Fruit fly (Drosophila melanogaster) whole organism, pupa: ENCODE measurements around the gene pyd.

Experiments
- CG10348 ChIP-seq: fragments of 200-800 bp; sonication (Bioruptor generic); IDR thresholded peaks from 2 replicates; pipeline ENCODE4 v1.3.6; 2022; ENCODE audit warnings: missing biosample characterization, missing genetic modification characterization
- CG12605 ChIP-seq: fragments of 200-800 bp; sonication (Bioruptor generic); IDR thresholded peaks from 2 replicates; pipeline ENCODE4 v1.3.6; 2022; ENCODE audit warnings: missing biosample characterization, missing genetic modification characterization
- CG13204 ChIP-seq: fragments of 200-800 bp; sonication (Bioruptor generic); optimal IDR thresholded peaks from 2 replicates; lab custom pipeline; 2018; ENCODE audit warnings: missing biosample characterization, mild to moderate bottlenecking, missing genetic modification characterization, moderate library complexity
- CG14655 ChIP-seq: fragments of 200-800 bp; sonication (Bioruptor generic); optimal IDR thresholded peaks from 3 replicates; lab custom pipeline; 2017; ENCODE audit warnings: mild to moderate bottlenecking, missing biosample characterization, missing genetic modification reagents, missing genetic modification characterization
- CG15710 ChIP-seq: fragments of 200-800 bp; sonication (Bioruptor generic); optimal IDR thresholded peaks from 2 replicates; lab custom pipeline; 2018; ENCODE audit warnings: missing biosample characterization, mild to moderate bottlenecking, missing genetic modification characterization, moderate library complexity
- CG17806 ChIP-seq: fragments of 200-800 bp; sonication (Bioruptor generic); optimal IDR thresholded peaks from 2 replicates; lab custom pipeline; 2018; ENCODE audit warnings: missing biosample characterization, mild to moderate bottlenecking, missing genetic modification characterization, moderate library complexity
- CG32121 ChIP-seq: fragments of 200-800 bp; sonication (Bioruptor generic); IDR thresholded peaks from 2 replicates; pipeline ENCODE4 v1.3.6; 2022; ENCODE audit warnings: missing biosample characterization, missing genetic modification characterization
- CG34367 ChIP-seq: fragments of 200-800 bp; sonication (Bioruptor generic); optimal IDR thresholded peaks from 2 replicates; lab custom pipeline; 2018; ENCODE audit warnings: missing biosample characterization, mild to moderate bottlenecking, missing genetic modification characterization
- CG4496 ChIP-seq: fragments of 200-800 bp; sonication (Bioruptor generic); IDR thresholded peaks from 3 replicates; pipeline ENCODE4 v1.3.6; 2022; ENCODE audit warnings: missing biosample characterization, missing genetic modification characterization
- CG8159 ChIP-seq: fragments of 200-800 bp; sonication (Bioruptor generic); optimal IDR thresholded peaks from 3 replicates; lab custom pipeline; 2018; ENCODE audit warnings: missing biosample characterization, mild to moderate bottlenecking, missing genetic modification characterization, moderate library complexity
- CG8301 ChIP-seq: fragments of 200-800 bp; sonication (Bioruptor generic); optimal IDR thresholded peaks from 2 replicates; lab custom pipeline; 2018; ENCODE audit warnings: missing biosample characterization, mild to moderate bottlenecking, missing genetic modification characterization
- CG9948 ChIP-seq: fragments of 200-800 bp; sonication (Bioruptor generic); optimal IDR thresholded peaks from 2 replicates; lab custom pipeline; 2018; ENCODE audit warnings: missing biosample characterization, mild to moderate bottlenecking, missing genetic modification characterization, moderate library complexity
- D1 ChIP-seq: fragments of 200-800 bp; sonication (Bioruptor generic); optimal IDR thresholded peaks from 2 replicates; lab custom pipeline; 2018; ENCODE audit warnings: missing biosample characterization, mild to moderate bottlenecking, missing genetic modification characterization, moderate library complexity
- EcR ChIP-seq: fragments of 200-800 bp; sonication (Bioruptor generic); optimal IDR thresholded peaks from 3 replicates; lab custom pipeline; 2019; ENCODE audit warnings: missing biosample characterization, missing genetic modification characterization, mild to moderate bottlenecking, moderate library complexity, missing genetic modification reagents
- Ets98B ChIP-seq: fragments of 200-800 bp; sonication (Bioruptor generic); IDR thresholded peaks from 2 replicates; pipeline ENCODE4 v1.3.6; 2022; ENCODE audit warnings: missing biosample characterization, missing genetic modification characterization
- Pif1A ChIP-seq: fragments of 200-800 bp; sonication (Bioruptor generic); optimal IDR thresholded peaks from 3 replicates; lab custom pipeline; 2016; ENCODE audit warnings: missing biosample characterization, missing genetic modification characterization
- Pif1B ChIP-seq: fragments of 200-800 bp; sonication (Bioruptor generic); optimal IDR thresholded peaks from 3 replicates; lab custom pipeline; 2016; ENCODE audit warnings: missing biosample characterization, missing genetic modification characterization
- Snoo ChIP-seq: fragments of 200-800 bp; sonication (Bioruptor generic); optimal IDR thresholded peaks from 3 replicates; lab custom pipeline; 2017; ENCODE audit warnings: missing biosample characterization, mild to moderate bottlenecking, missing genetic modification characterization, inconsistent platforms
- fd96Ca ChIP-seq: fragments of 200-800 bp; sonication (Bioruptor generic); IDR thresholded peaks from 3 replicates; pipeline ENCODE4 v1.3.6; 2022; ENCODE audit warnings: missing biosample characterization, missing genetic modification characterization
- gl ChIP-seq: fragments of 200-800 bp; sonication (Bioruptor generic); optimal IDR thresholded peaks from 2 replicates; lab custom pipeline; 2018; ENCODE audit warnings: missing biosample characterization, mild to moderate bottlenecking, missing genetic modification characterization
- rn ChIP-seq: fragments of 200-800 bp; sonication (Bioruptor generic); IDR thresholded peaks from 2 replicates; pipeline ENCODE4 v1.3.6; 2022; ENCODE audit warnings: missing biosample characterization, missing genetic modification characterization

Gene pyd

DNA sequence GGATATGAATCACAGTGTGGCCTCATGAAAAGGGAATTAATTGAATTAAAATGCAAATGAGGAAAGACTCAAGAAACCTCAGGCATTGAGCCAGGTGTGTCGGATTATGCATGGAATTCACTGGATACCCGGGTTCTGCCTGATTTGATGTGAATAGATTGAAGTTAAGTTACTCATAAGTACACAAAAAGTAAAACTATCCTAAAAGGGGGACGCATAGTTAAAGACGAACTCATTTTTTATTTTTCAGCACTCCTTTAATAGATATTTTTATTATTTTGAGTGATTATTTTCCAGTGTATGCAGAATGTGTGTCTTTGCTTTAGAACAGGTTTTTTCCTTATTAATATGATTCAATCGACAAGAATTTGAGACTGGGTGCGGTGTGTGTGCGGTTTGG, 78.5 kb downstream of the pyd start:
- no peak for TF ChIP-seq rn (GFP tag; lab: Robert Waterston, UW)
- peak; percentile 4 for TF ChIP-seq CG8159 (tag; lab: Kevin White, UChicago)
- TF ChIP-seq CG4496: no peak
- no peak for TF ChIP-seq EcR
- no peak for TF ChIP-seq Ets98B
- peak; percentile 19 for TF ChIP-seq CG17806 (tag; lab: Kevin White, UChicago)
- no peak for TF ChIP-seq CG13204 (GFP tag; lab: Kevin White, UChicago)
- no peak for TF ChIP-seq CG14655 (GFP tag; lab: Kevin White, UChicago)
- TF ChIP-seq CG8301 (tag; lab: Kevin White, UChicago): no peak
- TF ChIP-seq Pif1A (GFP tag; lab: Kevin White, UChicago): peak; percentile 24
- TF ChIP-seq D1 (tag; lab: Kevin White, UChicago): no peak
- peak; percentile 44; the same call in 1 of the 2 replicates for TF ChIP-seq CG32121 (GFP tag; lab: Robert Waterston, UW)
- TF ChIP-seq Snoo (tag; lab: Kevin White, UChicago): peak; percentile 13

DNA sequence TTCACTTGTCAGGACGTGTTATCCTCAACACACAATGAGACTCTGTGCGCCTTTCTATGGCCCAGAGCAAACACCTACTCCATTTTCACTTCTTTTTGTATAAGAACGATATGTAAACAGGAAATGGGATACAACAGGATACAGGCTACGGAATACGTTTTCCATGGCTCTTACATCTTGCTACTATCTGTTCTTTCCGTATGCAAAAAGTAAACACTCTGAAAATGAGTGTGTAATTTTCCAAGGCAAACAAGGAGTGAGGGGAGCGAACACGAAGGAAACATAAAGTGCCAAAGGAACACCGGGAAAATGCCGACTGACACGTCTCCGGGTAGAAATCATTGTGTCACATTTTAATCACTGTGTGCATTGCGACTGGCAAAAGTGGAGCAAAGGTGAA, 81.1 kb downstream of the pyd start:
- TF ChIP-seq CG32121 (GFP tag; lab: Robert Waterston, UW): no peak
- no peak for TF ChIP-seq Ets98B
- TF ChIP-seq Snoo (tag; lab: Kevin White, UChicago): no peak
- TF ChIP-seq Pif1B (GFP tag; lab: Kevin White, UChicago): no peak
- TF ChIP-seq CG10348 (GFP tag; lab: Robert Waterston, UW): no peak
- TF ChIP-seq Pif1A (GFP tag; lab: Kevin White, UChicago): no peak
- TF ChIP-seq CG8159 (tag; lab: Kevin White, UChicago): no peak
- no peak for TF ChIP-seq CG4496

- TF ChIP-seq CG13204 (GFP tag; lab: Kevin White, UChicago) (no peak), Pif1A (GFP tag; lab: Kevin White, UChicago) (peak; percentile 62), Ets98B (peak; percentile 60), EcR (no peak), CG17806 (tag; lab: Kevin White, UChicago) (peak; percentile 69), CG12605 (0 out of 2 replicates have a peak, but pooled peaks have one; percentile 31), CG8159 (tag; lab: Kevin White, UChicago) (peak; percentile 65), CG4496 (peak; percentile 81), CG14655 (GFP tag; lab: Kevin White, UChicago) (peak; percentile 68), CG15710 (peak; percentile 60), rn (GFP tag; lab: Robert Waterston, UW) (no peak), CG10348 (GFP tag; lab: Robert Waterston, UW) (no peak), CG9948 (tag; lab: Kevin White, UChicago) (peak; percentile 60), gl (tag; lab: Kevin White, UChicago) (no peak), Pif1B (GFP tag; lab: Kevin White, UChicago) (peak; percentile 31), CG8301 (tag; lab: Kevin White, UChicago) (peak; percentile 65), fd96Ca (no peak), Snoo (tag; lab: Kevin White, UChicago) (no peak), CG34367 (tag; lab: Kevin White, UChicago) (peak; percentile 55), D1 (tag; lab: Kevin White, UChicago) (no peak), CG32121 (GFP tag; lab: Robert Waterston, UW) (peak; percentile 72; the same call in 1 of the 2 replicates)
Observed at dm6 chr3R:8849373-8850228, 82.1 kb downstream of the pyd start.

dm6 chr3R:8848190-8848589, 83.5 kb downstream of the pyd start:
- TF ChIP-seq CG8301 (tag; lab: Kevin White, UChicago) (no peak), CG13204 (GFP tag; lab: Kevin White, UChicago) (no peak), CG8159 (tag; lab: Kevin White, UChicago) (no peak), Pif1B (GFP tag; lab: Kevin White, UChicago) (no peak), EcR (no peak)

DNA sequence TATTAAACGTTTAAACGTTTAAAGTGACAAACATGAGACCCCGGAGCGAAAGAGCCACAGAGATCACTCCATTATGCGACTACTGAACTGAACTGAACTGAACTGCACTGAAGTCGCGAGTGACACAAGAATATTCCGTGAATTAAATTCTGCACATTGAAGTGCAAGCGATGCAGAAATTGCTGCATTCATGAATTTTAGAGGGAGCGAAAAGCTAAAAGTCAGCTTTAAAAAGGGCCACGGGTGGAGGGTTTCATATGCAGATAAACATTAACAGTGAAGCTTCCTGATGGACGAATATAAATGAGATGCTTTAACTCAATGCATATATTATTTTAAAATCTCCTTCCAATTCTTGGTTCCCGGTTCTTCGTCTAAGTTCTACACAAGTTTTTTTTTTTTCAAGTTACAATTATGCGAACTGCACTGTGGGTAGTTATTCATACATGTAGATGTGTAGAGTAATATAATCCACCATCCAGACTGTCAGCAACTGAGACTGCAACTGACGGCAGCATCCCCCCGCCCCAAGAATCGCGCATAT, 84.5 kb downstream of the pyd start:
- TF ChIP-seq CG10348 (GFP tag; lab: Robert Waterston, UW) (no peak), Ets98B (peak; percentile 60; the same call in 1 of the 2 replicates), Pif1B (GFP tag; lab: Kevin White, UChicago) (peak; percentile 45), D1 (tag; lab: Kevin White, UChicago) (no peak), Snoo (tag; lab: Kevin White, UChicago) (no peak), CG34367 (tag; lab: Kevin White, UChicago) (peak; percentile 51), Pif1A (GFP tag; lab: Kevin White, UChicago) (peak; percentile 63), gl (tag; lab: Kevin White, UChicago) (no peak), CG14655 (GFP tag; lab: Kevin White, UChicago) (peak; percentile 41), CG17806 (tag; lab: Kevin White, UChicago) (peak; percentile 59), fd96Ca (no peak; the same call in 2 of the 3 replicates), EcR (no peak), CG12605 (no peak), CG9948 (tag; lab: Kevin White, UChicago) (peak; percentile 55), CG15710 (peak; percentile 65), CG32121 (GFP tag; lab: Robert Waterston, UW) (peak; percentile 44; the same call in 1 of the 2 replicates), CG4496 (peak; percentile 65; the same call in 2 of the 3 replicates), CG13204 (GFP tag; lab: Kevin White, UChicago) (no peak), CG8159 (tag; lab: Kevin White, UChicago) (peak; percentile 70), rn (GFP tag; lab: Robert Waterston, UW) (0 out of 2 replicates have a peak, but pooled peaks have one; percentile 52), CG8301 (tag; lab: Kevin White, UChicago) (peak; percentile 36)
